In the genomic region with DNA sequence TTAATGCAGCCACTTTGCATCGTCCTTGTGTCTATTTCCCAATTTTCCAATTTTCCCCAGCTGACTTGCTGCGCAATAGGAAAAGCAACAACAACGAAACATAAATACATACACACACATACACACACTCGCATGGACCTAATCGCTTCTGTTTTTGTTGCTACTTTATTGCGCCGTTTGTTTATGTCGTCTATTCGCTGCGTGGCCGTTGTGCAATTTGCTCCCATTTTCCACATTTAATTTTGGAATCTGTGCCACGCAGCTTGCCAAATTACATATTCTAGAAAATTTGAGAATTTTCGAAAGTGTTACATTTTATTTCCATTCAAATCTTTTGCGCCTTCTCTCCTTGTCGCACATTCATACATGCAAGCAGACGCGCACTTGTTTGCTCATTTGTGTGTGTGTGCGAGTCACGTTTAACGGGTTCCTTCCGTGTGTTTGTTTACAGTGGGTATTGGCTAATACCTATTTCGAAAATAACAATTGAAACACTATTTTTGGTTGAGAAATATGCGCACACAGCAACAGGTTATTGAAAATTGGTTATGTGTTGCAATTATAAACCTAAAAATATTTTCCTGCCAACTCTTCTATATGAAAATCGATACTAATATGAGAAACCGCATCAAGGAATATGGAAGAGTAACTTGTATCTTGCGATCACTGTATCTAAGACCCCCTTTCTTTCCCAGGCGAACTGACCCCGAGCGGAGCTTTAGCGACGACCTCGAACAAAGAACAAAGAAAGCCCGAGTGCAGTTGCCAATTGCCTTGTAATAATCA, we compare ENCODE assay signal across 5 fruit fly cellular contexts.
A peak's percentile ranks its signal among the peaks of the same experiment; 100 is the strongest.
TF ChIP-seq lines count a peak whose summit lies in the region.

No protein-coding gene starts in this region.

TF ChIP-seq in whole organism, adult, 20 proteins besides CTCF, POLR2A, EP300 and RAD21 (continued from another document):
- peak; percentile 90 for TF ChIP-seq bab1 (GFP tag; optimal IDR thresholded peaks at IDR 0.05; lab: Kevin White, UChicago)
- peak; percentile 65 for TF ChIP-seq CG11617 (GFP tag; optimal IDR thresholded peaks at IDR 0.05; lab: Kevin White, UChicago)
- peak; percentile 78 for TF ChIP-seq CG14711 (tag; optimal IDR thresholded peaks at IDR 0.05; lab: Kevin White, UChicago)
- TF ChIP-seq CG7045 (GFP tag; optimal IDR thresholded peaks at IDR 0.05; lab: Kevin White, UChicago), result peak; percentile 65
- peak; percentile 33 for TF ChIP-seq Clk (GFP tag; optimal IDR thresholded peaks at IDR 0.05; lab: Kevin White, UChicago)

TF ChIP-seq in whole organism, embryonic, 481 proteins besides CTCF, POLR2A, EP300 and RAD21 (continued from another document and continues in another):
- TF ChIP-seq gem (tag; optimal IDR thresholded peaks at IDR 0.05; lab: Kevin White, UChicago), result peak; percentile 71
- no peak for TF ChIP-seq aop (GFP tag; IDR thresholded peaks at IDR 0.05; lab: Robert Waterston, UW)
- no peak for TF ChIP-seq CG10321 (GFP tag; IDR thresholded peaks at IDR 0.05; lab: Robert Waterston, UW)
- TF ChIP-seq CG10431 (GFP tag; optimal IDR thresholded peaks at IDR 0.05; lab: Kevin White, UChicago), result no peak
- TF ChIP-seq CG4854 (GFP tag; optimal IDR thresholded peaks at IDR 0.05; lab: Kevin White, UChicago), result peak; percentile 27
- TF ChIP-seq Dad (GFP tag; optimal IDR thresholded peaks at IDR 0.05; lab: Kevin White, UChicago), result no peak
- no peak for TF ChIP-seq ab (GFP tag; optimal IDR thresholded peaks at IDR 0.05; lab: Kevin White, UChicago)
- no peak for TF ChIP-seq pzg (GFP tag; optimal IDR thresholded peaks at IDR 0.05; lab: Kevin White, UChicago)
- TF ChIP-seq CG7745 (tag; optimal IDR thresholded peaks at IDR 0.05; lab: Kevin White, UChicago), result no peak
- no peak for TF ChIP-seq CG5953 (GFP tag; IDR thresholded peaks at IDR 0.05; lab: Robert Waterston, UW)
- no peak for TF ChIP-seq CG8290 (GFP tag; optimal IDR thresholded peaks at IDR 0.05; lab: Kevin White, UChicago)
- TF ChIP-seq CG8290 (tag; optimal IDR thresholded peaks at IDR 0.05; lab: Kevin White, UChicago), result peak in 1 of 2 experiments; percentile 78
- no peak for TF ChIP-seq hkb (optimal IDR thresholded peaks at IDR 0.05; lab: Kevin White, UChicago)
- peak; percentile 38; the same call in 1 of the 2 replicates for TF ChIP-seq hkb (GFP tag; IDR thresholded peaks at IDR 0.05; lab: Robert Waterston, UW)
- TF ChIP-seq tio (GFP tag; optimal IDR thresholded peaks at IDR 0.05; lab: Kevin White, UChicago), result no peak
- no peak for TF ChIP-seq Jarid2 (GFP tag; optimal IDR thresholded peaks at IDR 0.05; lab: Kevin White, UChicago)
- no peak for TF ChIP-seq Hey (tag; optimal IDR thresholded peaks at IDR 0.05; lab: Kevin White, UChicago)
- TF ChIP-seq Hand (GFP tag; optimal IDR thresholded peaks at IDR 0.05; lab: Kevin White, UChicago), result no peak
- TF ChIP-seq usp (GFP tag; optimal IDR thresholded peaks at IDR 0.05; lab: Kevin White, UChicago), result no peak
- TF ChIP-seq Doc2 (GFP tag; IDR thresholded peaks at IDR 0.05; lab: Robert Waterston, UW), result no peak
- peak; percentile 48; the same call in 1 of the 2 replicates for TF ChIP-seq sob (GFP tag; IDR thresholded peaks at IDR 0.05; lab: Robert Waterston, UW)
- peak; percentile 47 for TF ChIP-seq CG13296 (GFP tag; optimal IDR thresholded peaks at IDR 0.05; lab: Kevin White, UChicago)
- no peak for TF ChIP-seq ase (GFP tag; IDR thresholded peaks at IDR 0.05; lab: Robert Waterston, UW)
- TF ChIP-seq HmgD (GFP tag; optimal IDR thresholded peaks at IDR 0.05; lab: Kevin White, UChicago), result no peak
- peak; percentile 67 for TF ChIP-seq scrt (GFP tag; optimal IDR thresholded peaks at IDR 0.05; lab: Kevin White, UChicago)
- peak; percentile 20 for TF ChIP-seq CG33213 (GFP tag; optimal IDR thresholded peaks at IDR 0.05; lab: Kevin White, UChicago)
- TF ChIP-seq Elba2 (GFP tag; optimal IDR thresholded peaks at IDR 0.05; lab: Kevin White, UChicago), result peak; percentile 99
- peak; percentile 41 for TF ChIP-seq phol (tag; optimal IDR thresholded peaks at IDR 0.05; lab: Kevin White, UChicago)
- TF ChIP-seq inv (GFP tag; IDR thresholded peaks at IDR 0.05; lab: Robert Waterston, UW; ENCODE audit: partially characterized antibody), result no peak
- no peak for TF ChIP-seq Neu2 (GFP tag; optimal IDR thresholded peaks at IDR 0.05; lab: Kevin White, UChicago; ENCODE audit: borderline replicate concordance)

TF ChIP-seq in whole organism, prepupa, 60 proteins besides CTCF, POLR2A, EP300 and RAD21 (continued from another document and continues in another):
- TF ChIP-seq CG11762 (GFP tag; optimal IDR thresholded peaks at IDR 0.05; lab: Kevin White, UChicago; ENCODE audit: insufficient read depth), result peak; percentile 75
- TF ChIP-seq eg (GFP tag; IDR thresholded peaks at IDR 0.05; lab: Robert Waterston, UW), result peak; percentile 78
- TF ChIP-seq CG10669 (GFP tag; optimal IDR thresholded peaks at IDR 0.05; lab: Kevin White, UChicago), result peak; percentile 81
- peak; percentile 77 for TF ChIP-seq Lpt (GFP tag; optimal IDR thresholded peaks at IDR 0.05; lab: Kevin White, UChicago)
- TF ChIP-seq CG6792 (GFP tag; optimal IDR thresholded peaks at IDR 0.05; lab: Kevin White, UChicago), result peak; percentile 77
- TF ChIP-seq OdsH (GFP tag; optimal IDR thresholded peaks at IDR 0.05; lab: Kevin White, UChicago), result peak; percentile 83
- peak; percentile 58 for TF ChIP-seq dac (GFP tag; optimal IDR thresholded peaks at IDR 0.05; lab: Kevin White, UChicago)
- TF ChIP-seq CG15336 (GFP tag; IDR thresholded peaks at IDR 0.05; lab: Robert Waterston, UW), result peak; percentile 85
- peak; percentile 84 for TF ChIP-seq CG3919 (GFP tag; optimal IDR thresholded peaks at IDR 0.05; lab: Kevin White, UChicago)
- peak; percentile 58 for TF ChIP-seq CG16779 (tag; optimal IDR thresholded peaks at IDR 0.05; lab: Kevin White, UChicago)
- peak; percentile 67 for TF ChIP-seq CG11902 (GFP tag; optimal IDR thresholded peaks at IDR 0.05; lab: Kevin White, UChicago)
- TF ChIP-seq Ets96B (tag; optimal IDR thresholded peaks at IDR 0.05; lab: Kevin White, UChicago), result peak; percentile 78
- peak; percentile 89 for TF ChIP-seq Hr39 (GFP tag; optimal IDR thresholded peaks at IDR 0.05; lab: Kevin White, UChicago)
- peak; percentile 73 for TF ChIP-seq dsx (GFP tag; optimal IDR thresholded peaks at IDR 0.05; lab: Kevin White, UChicago; ENCODE audit: poor library complexity, severe bottlenecking)
- peak; percentile 75 for TF ChIP-seq CG10631 (GFP tag; optimal IDR thresholded peaks at IDR 0.05; lab: Kevin White, UChicago)
- TF ChIP-seq esn (GFP tag; optimal IDR thresholded peaks at IDR 0.05; lab: Kevin White, UChicago), result peak; percentile 90
- peak; percentile 57 for TF ChIP-seq CG1621 (tag; optimal IDR thresholded peaks at IDR 0.05; lab: Kevin White, UChicago)
- TF ChIP-seq CG8632 (GFP tag; optimal IDR thresholded peaks at IDR 0.05; lab: Kevin White, UChicago), result peak; percentile 75
- peak; percentile 89 for TF ChIP-seq topi (GFP tag; optimal IDR thresholded peaks at IDR 0.05; lab: Kevin White, UChicago)
- TF ChIP-seq CG4318 (GFP tag; optimal IDR thresholded peaks at IDR 0.05; lab: Kevin White, UChicago), result no peak
- peak; percentile 42 to 71 for TF ChIP-seq salr (GFP tag; optimal IDR thresholded peaks at IDR 0.05; lab: Kevin White, UChicago)
- peak; percentile 84 for TF ChIP-seq CG32006 (GFP tag; optimal IDR thresholded peaks at IDR 0.05; lab: Kevin White, UChicago)
- peak; percentile 84 for TF ChIP-seq Smox (GFP tag; optimal IDR thresholded peaks at IDR 0.05; lab: Kevin White, UChicago)
- peak; percentile 78 for TF ChIP-seq CG6808 (GFP tag; optimal IDR thresholded peaks at IDR 0.05; lab: Kevin White, UChicago)
- TF ChIP-seq CG6163 (GFP tag; IDR thresholded peaks at IDR 0.05; lab: Robert Waterston, UW), result peak; percentile 86
- TF ChIP-seq CG6854 (GFP tag; optimal IDR thresholded peaks at IDR 0.05; lab: Kevin White, UChicago), result peak; percentile 70
- peak; percentile 67 to 87 for TF ChIP-seq ss (GFP tag; optimal IDR thresholded peaks at IDR 0.05; lab: Kevin White, UChicago)
- peak; percentile 80 for TF ChIP-seq achi (GFP tag; optimal IDR thresholded peaks at IDR 0.05; lab: Kevin White, UChicago)
- peak; percentile 58 for TF ChIP-seq Blimp-1 (GFP tag; optimal IDR thresholded peaks at IDR 0.05; lab: Kevin White, UChicago)

TF ChIP-seq in whole organism, pupa, 21 proteins besides CTCF, POLR2A, EP300 and RAD21 (continued from another document):
- TF ChIP-seq CG4496 (GFP tag; IDR thresholded peaks at IDR 0.05; lab: Robert Waterston, UW) (peak; percentile 81), CG13204 (GFP tag; optimal IDR thresholded peaks at IDR 0.05; lab: Kevin White, UChicago) (no peak), CG8301 (tag; optimal IDR thresholded peaks at IDR 0.05; lab: Kevin White, UChicago) (peak; percentile 82), CG10348 (GFP tag; IDR thresholded peaks at IDR 0.05; lab: Robert Waterston, UW) (peak; percentile 73)

TF ChIP-seq in whole organism, wandering third instar larva, 38 proteins besides CTCF, POLR2A, EP300 and RAD21 (continued from another document):
- TF ChIP-seq Rel (GFP tag; optimal IDR thresholded peaks at IDR 0.05; lab: Kevin White, UChicago) (peak; percentile 45), Rel (tag; optimal IDR thresholded peaks at IDR 0.05; lab: Kevin White, UChicago) (peak; percentile 61), Sp1 (GFP tag; optimal IDR thresholded peaks at IDR 0.05; lab: Kevin White, UChicago) (peak; percentile 84), OdsH (GFP tag; optimal IDR thresholded peaks at IDR 0.05; lab: Kevin White, UChicago) (peak; percentile 82), dmrt93B (GFP tag; optimal IDR thresholded peaks at IDR 0.05; lab: Kevin White, UChicago) (peak; percentile 76), CG9705 (GFP tag; optimal IDR thresholded peaks at IDR 0.05; lab: Kevin White, UChicago) (peak; percentile 77), Hr83 (GFP tag; optimal IDR thresholded peaks at IDR 0.05; lab: Kevin White, UChicago; ENCODE audit: poor library complexity, severe bottlenecking) (no peak), dsf (GFP tag; optimal IDR thresholded peaks at IDR 0.05; lab: Kevin White, UChicago; ENCODE audit: borderline replicate concordance) (no peak), sv (GFP tag; optimal IDR thresholded peaks at IDR 0.05; lab: Kevin White, UChicago) (no peak), brk (GFP tag; optimal IDR thresholded peaks at IDR 0.05; lab: Kevin White, UChicago) (no peak), GATAd (GFP tag; optimal IDR thresholded peaks at IDR 0.05; lab: Kevin White, UChicago) (no peak), dl (GFP tag; optimal IDR thresholded peaks at IDR 0.05; lab: Kevin White, UChicago; ENCODE audit: insufficient read depth in 1 of 2, partially characterized antibody in 2 of 2) (no peak), jim (GFP tag; optimal IDR thresholded peaks at IDR 0.05; lab: Kevin White, UChicago) (no peak), CG32264 (GFP tag; optimal IDR thresholded peaks at IDR 0.05; lab: Kevin White, UChicago) (peak; percentile 72), Abd-B (GFP tag; optimal IDR thresholded peaks at IDR 0.05; lab: Kevin White, UChicago) (no peak), usp (GFP tag; optimal IDR thresholded peaks at IDR 0.05; lab: Kevin White, UChicago) (no peak), fru (GFP tag; optimal IDR thresholded peaks at IDR 0.05; lab: Kevin White, UChicago) (peak; percentile 82), tai (GFP tag; optimal IDR thresholded peaks at IDR 0.05; lab: Kevin White, UChicago) (no peak), Dfd (GFP tag; optimal IDR thresholded peaks at IDR 0.05; lab: Kevin White, UChicago) (no peak), foxo (GFP tag; optimal IDR thresholded peaks at IDR 0.05; lab: Kevin White, UChicago) (peak in 1 of 2 experiments; percentile 86), ey (GFP tag; optimal IDR thresholded peaks at IDR 0.05; lab: Kevin White, UChicago) (peak; percentile 83)
